Worm (Caenorhabditis elegans) whole organism, L4/young adult: Measurements from ENCODE around the gene ZC239.15.
"Not testable (repeated sequence)": the region's sequence is repeated elsewhere in the genome, so short reads cannot be mapped to it uniquely, and the experiment has no call there.

ENCODE experiments used
- W03F9.2 ChIP-seq: fragments of 150-350 bp; optimal IDR thresholded peaks from 2 replicates; lab custom pipeline; 2014; ENCODE audit warnings: missing biosample characterization, missing genetic modification characterization
- dao-5 ChIP-seq: sonication (generic microtip); optimal IDR thresholded peaks from 2 replicates; lab custom pipeline; 2016; ENCODE audit warnings: missing genotype, missing genetic modification characterization, moderate library complexity, missing compliant biosample characterization
- him-1 ChIP-seq: sonication (generic microtip); optimal IDR thresholded peaks from 2 replicates; lab custom pipeline; 2016; ENCODE audit warnings: missing genotype, missing genetic modification reagents, missing genetic modification characterization, missing compliant biosample characterization

Gene ZC239.15

ce11 chrII:3244070-3244469 is 19.5 kb upstream of the ZC239.15 start, which contains the start of gene C17F4.12:
Gene C17F4.12, minus strand, starts transcription at chrII:3244170.
- TF ChIP-seq him-1 (tag; lab: Kevin White, UChicago) (no peak), dao-5 (no peak), W03F9.2 (tag; lab: Kevin White, UChicago) (no peak)

- no peak for TF ChIP-seq dao-5
- TF ChIP-seq him-1 (tag; lab: Kevin White, UChicago) = no peak
- TF ChIP-seq W03F9.2 (tag; lab: Kevin White, UChicago) = no peak
Measured at ce11 chrII:3241842-3242241, 17.3 kb upstream of the ZC239.15 start.

DNA sequence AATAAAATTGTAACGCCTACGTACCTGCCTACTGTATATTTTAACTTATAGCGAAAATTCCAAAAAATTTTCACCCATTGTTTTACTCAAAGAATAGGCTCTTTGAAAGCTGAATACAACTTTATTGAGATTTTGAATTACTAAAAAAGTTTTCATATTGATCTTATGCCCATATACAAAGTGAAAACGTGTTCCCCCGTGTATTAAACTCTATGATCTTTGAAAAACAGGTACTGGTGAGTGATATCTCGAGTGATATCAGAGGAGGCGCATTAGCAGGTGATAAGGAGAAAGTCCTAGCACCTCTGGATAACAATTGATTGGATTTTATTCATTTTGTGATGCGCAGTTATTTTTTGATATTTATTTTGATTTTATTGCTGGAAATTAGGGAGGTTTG is 15.7 kb upstream of the ZC239.15 start, which contains the start of gene C17F4.3:
C17F4.3 (plus strand) TSS at position 301 of the 400 bp plus-strand sequence.
- no peak for TF ChIP-seq W03F9.2 (tag; lab: Kevin White, UChicago)
- no peak for TF ChIP-seq him-1 (tag; lab: Kevin White, UChicago)
- TF ChIP-seq dao-5 = no peak

DNA sequence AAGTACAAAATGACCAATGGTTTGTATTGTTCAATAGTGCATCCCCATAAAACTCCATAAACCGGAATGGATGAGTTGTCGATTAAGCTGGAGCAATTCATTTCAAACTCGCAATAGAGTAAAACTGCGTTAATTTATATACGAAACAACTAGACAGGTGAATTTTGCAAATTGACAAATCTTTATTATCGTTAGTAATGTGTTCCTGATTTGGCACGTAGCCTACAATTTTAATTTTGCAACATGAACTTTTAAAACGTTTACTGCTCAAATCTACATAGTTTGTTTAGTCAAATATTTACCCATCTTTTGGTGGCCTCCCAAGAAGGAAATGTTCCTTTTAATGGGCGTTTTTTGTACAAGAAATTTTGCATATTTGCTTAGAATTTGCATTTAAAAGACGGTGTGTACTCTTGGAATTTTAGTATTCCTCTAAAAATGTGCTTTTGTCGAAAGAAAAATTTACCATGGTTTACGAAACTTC is 12.5 kb upstream of the ZC239.15 start, which contains the start of the genes srz-67 and C17F4.11:
srz-67 (minus strand) TSS at position 101 of the 484 bp plus-strand sequence.
C17F4.11 (plus strand) TSS at position 434 of the 484 bp plus-strand sequence.
- no peak for TF ChIP-seq him-1 (tag; lab: Kevin White, UChicago)
- TF ChIP-seq dao-5 = no peak
- no peak for TF ChIP-seq W03F9.2 (tag; lab: Kevin White, UChicago)

- TF ChIP-seq dao-5 (no peak), him-1 (tag; lab: Kevin White, UChicago) (no peak), W03F9.2 (tag; lab: Kevin White, UChicago) (no peak)
Measured at ce11 chrII:3234725-3235124, 10.2 kb upstream of the ZC239.15 start, which contains the start of gene C17F4.8. Gene C17F4.8, minus strand, starts transcription at chrII:3234825.

DNA sequence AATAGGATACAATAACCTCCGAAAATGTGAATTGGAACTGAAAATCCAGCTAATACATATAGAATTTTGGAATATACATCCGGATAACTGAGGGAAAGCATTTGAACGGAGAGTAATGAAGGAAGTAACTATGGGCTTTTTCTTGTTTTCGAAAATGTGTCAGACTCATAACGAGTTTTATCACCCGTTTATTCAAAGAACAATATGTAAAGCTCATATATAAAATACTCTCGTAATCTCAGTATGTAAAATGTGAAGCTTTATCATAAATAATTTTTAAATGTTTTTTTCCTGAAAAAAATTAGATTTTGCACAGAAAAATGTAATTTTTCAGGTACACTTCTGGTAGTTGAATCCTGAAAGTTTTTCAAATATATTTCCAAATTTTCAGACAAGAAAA is 5.9 kb upstream of the ZC239.15 start, which contains the start of gene srh-297:
srh-297 (minus strand) TSS at position 101 of the 400 bp plus-strand sequence.
- TF ChIP-seq him-1 (tag; lab: Kevin White, UChicago) = no peak
- TF ChIP-seq dao-5 = no peak
- no peak for TF ChIP-seq W03F9.2 (tag; lab: Kevin White, UChicago)

- TF ChIP-seq dao-5 (no peak), him-1 (tag; lab: Kevin White, UChicago) (no peak), W03F9.2 (tag; lab: Kevin White, UChicago) (no peak)
Measured at ce11 chrII:3225780-3226179, 1.2 kb upstream of the ZC239.15 start, which contains the start of gene ZC239.17. Gene ZC239.17, minus strand, starts transcription at chrII:3225880.

DNA sequence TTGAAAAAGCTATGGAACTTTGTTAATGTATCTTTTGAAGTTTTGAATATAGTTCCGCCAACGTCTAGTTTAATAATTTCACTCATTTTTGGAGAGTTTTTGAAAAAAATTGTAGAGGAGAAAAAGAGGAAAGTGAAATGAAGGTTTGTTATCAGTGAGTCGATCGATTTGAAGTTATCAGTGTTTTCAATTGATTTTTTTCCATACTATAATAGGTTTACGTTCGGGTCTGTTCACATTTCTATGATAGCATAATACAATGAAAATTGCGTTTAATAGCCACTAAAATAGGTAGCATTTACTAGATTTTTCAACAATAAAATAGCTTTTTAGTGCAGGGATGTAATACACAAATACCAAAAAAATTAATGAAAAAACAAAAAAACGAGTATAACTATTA is 669 bp upstream of the ZC239.15 start, which contains the start of gene ZC239.16:
ZC239.16 (minus strand) TSS at position 120 of the 400 bp plus-strand sequence.
- TF ChIP-seq dao-5 (no peak), W03F9.2 (tag; lab: Kevin White, UChicago) (no peak), him-1 (tag; lab: Kevin White, UChicago) (no peak)

DNA sequence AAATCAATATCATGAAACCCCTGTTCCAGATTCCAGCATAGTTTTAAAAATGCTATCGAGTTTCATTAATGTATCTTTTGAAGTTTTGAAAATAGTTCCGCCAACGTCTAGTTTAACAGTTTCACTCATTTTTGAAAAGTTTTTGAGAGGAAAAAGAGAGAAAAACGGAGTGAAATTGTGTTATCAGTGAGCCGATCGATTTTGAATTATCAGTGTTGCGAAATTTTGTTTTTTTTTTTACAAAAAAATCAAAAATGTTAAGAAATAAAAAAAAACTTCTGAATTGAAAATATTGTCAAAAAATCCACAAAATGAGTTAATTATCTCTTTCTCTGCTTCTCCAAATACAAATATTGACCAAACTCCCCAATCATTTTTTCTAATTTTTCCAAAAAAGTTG is 1.8 kb downstream of the ZC239.15 start, which contains the start of gene ZC239.13:
ZC239.13 (minus strand) TSS at position 154 of the 400 bp plus-strand sequence.
- TF ChIP-seq W03F9.2 (tag; lab: Kevin White, UChicago) (no peak), dao-5 (no peak), him-1 (tag; lab: Kevin White, UChicago) (no peak)

DNA sequence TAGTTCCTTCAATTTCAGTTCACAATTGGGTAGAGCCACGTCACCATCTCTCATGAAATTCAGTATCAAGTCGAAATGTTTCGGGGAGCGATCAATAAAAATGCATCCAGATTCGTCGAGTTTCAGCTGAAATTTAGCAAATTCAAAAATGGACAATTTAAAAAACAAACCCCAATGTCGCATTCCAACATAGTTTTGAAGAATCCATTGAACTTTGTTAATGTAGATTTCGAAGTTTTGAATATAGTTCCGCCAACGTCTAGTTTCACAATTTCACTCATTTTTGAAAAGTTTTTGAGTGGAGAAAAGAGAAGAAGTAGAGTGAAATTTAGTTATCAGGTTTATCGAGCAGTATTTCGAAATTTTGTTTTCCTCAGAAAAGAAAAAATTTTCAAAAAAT is 2.8 kb downstream of the ZC239.15 start, which contains the start of gene ZC239.14:
ZC239.14 (minus strand) TSS at position 305 of the 400 bp plus-strand sequence.
- no peak for TF ChIP-seq W03F9.2 (tag; lab: Kevin White, UChicago)
- no peak for TF ChIP-seq him-1 (tag; lab: Kevin White, UChicago)
- TF ChIP-seq dao-5 = no peak

DNA sequence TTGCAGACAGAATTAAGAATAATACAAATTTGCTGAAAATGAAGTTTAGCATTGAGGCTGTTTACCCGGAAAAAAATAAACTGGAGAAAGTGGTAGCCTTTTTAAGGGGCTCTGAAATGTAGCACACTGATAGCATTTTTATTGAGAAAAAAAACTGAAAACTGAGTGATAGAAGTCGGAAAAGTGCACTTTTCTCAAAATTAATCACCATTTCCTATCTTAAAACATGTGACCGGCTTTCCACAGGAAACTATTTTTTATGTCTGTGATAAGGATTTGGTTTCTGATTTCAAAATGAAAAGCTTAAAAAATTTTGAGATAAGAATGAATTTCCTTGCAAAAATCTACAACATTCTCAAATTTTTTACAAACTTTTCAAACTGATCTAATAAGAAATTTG is 3.8 kb downstream of the ZC239.15 start, which contains the start of gene ZC239.22:
ZC239.22 (minus strand) TSS at position 101 of the 400 bp plus-strand sequence.
- TF ChIP-seq him-1 (tag; lab: Kevin White, UChicago) (no peak), W03F9.2 (tag; lab: Kevin White, UChicago) (no peak), dao-5 (no peak)

- TF ChIP-seq W03F9.2 (tag; lab: Kevin White, UChicago); dao-5; him-1 (tag; lab: Kevin White, UChicago): not testable (repeated sequence)
Measured at ce11 chrII:3215762-3216161, 8.8 kb downstream of the ZC239.15 start, which contains the start of gene ZC239.3. Gene ZC239.3, plus strand, starts transcription at chrII:3216062.

- no peak for TF ChIP-seq W03F9.2 (tag; lab: Kevin White, UChicago)
- no peak for TF ChIP-seq him-1 (tag; lab: Kevin White, UChicago)
- no peak for TF ChIP-seq dao-5
Measured at ce11 chrII:3213898-3214297, 10.6 kb downstream of the ZC239.15 start, which contains the start of gene ZC239.4. Gene ZC239.4, plus strand, starts transcription at chrII:3214198.

ce11 chrII:3210365-3210764 is 14.2 kb downstream of the ZC239.15 start, which contains the start of gene ZC239.5:
Gene ZC239.5, plus strand, starts transcription at chrII:3210665.
- TF ChIP-seq him-1 (tag; lab: Kevin White, UChicago) (no peak), dao-5 (no peak), W03F9.2 (tag; lab: Kevin White, UChicago) (no peak)
